Worm (Caenorhabditis elegans): ENCODE measurements around the gene eat-17.
A peak's percentile ranks its signal among the peaks of the same experiment; 100 is the strongest.

Gene eat-17

ce11 chrX:16447116-16447515 is 30.5 kb upstream of the eat-17 start:
- TF ChIP-seq ceh-18 (tag; optimal IDR thresholded peaks at IDR 0.05) = no peak
- TF ChIP-seq odd-2 (tag; optimal IDR thresholded peaks at IDR 0.05) = no peak
- no peak for TF ChIP-seq dmd-4 (tag; optimal IDR thresholded peaks at IDR 0.05; ENCODE audit: borderline replicate concordance)
- no peak for TF ChIP-seq nhr-11 (tag; optimal IDR thresholded peaks at IDR 0.05)
- TF ChIP-seq fkh-10 (GFP tag; optimal IDR thresholded peaks at IDR 0.05) = no peak
- TF ChIP-seq hlh-6 (tag; optimal IDR thresholded peaks at IDR 0.05) = no peak
- TF ChIP-seq Y22D7AL.16 (tag; optimal IDR thresholded peaks at IDR 0.05) = no peak
- no peak for TF ChIP-seq K02D7.2 (tag; optimal IDR thresholded peaks at IDR 0.05)
- no peak for TF ChIP-seq syd-9 (tag; optimal IDR thresholded peaks at IDR 0.05)
- TF ChIP-seq ztf-16 (tag; optimal IDR thresholded peaks at IDR 0.05) = no peak
- TF ChIP-seq hlh-15 (tag; optimal IDR thresholded peaks at IDR 0.05) = no peak
- no peak for TF ChIP-seq gmeb-2 (tag; optimal IDR thresholded peaks at IDR 0.05)
- TF ChIP-seq ceh-34 (tag; optimal IDR thresholded peaks at IDR 0.05) = peak; percentile 74
- no peak for TF ChIP-seq zip-5 (tag; optimal IDR thresholded peaks at IDR 0.05)
- peak; percentile 16 for TF ChIP-seq ceh-19 (GFP tag; optimal IDR thresholded peaks at IDR 0.05)

ce11 chrX:16445793-16446248 is 29.2 kb upstream of the eat-17 start, which contains the start of gene twf-2:
TSS of gene twf-2 (plus strand) at chrX:16446197.
- peak; percentile 67 for TF ChIP-seq ceh-34 (tag; optimal IDR thresholded peaks at IDR 0.05)
- peak; percentile 11 for TF ChIP-seq F13H6.1 (tag; optimal IDR thresholded peaks at IDR 0.05)
- no peak for TF ChIP-seq fkh-10 (GFP tag; optimal IDR thresholded peaks at IDR 0.05)
- no peak for TF ChIP-seq elt-4 (tag; optimal IDR thresholded peaks at IDR 0.05)
- no peak for TF ChIP-seq pha-4 (tag; optimal IDR thresholded peaks at IDR 0.05)
- peak; percentile 94 for TF ChIP-seq unc-55 (GFP tag; optimal IDR thresholded peaks at IDR 0.05)
- no peak for TF ChIP-seq npax-4 (tag; optimal IDR thresholded peaks at IDR 0.05)
- TF ChIP-seq ceh-31 (tag; optimal IDR thresholded peaks at IDR 0.05) = peak; percentile 91
- TF ChIP-seq ceh-18 (tag; optimal IDR thresholded peaks at IDR 0.05) = peak; percentile 91
- TF ChIP-seq dmd-4 (tag; optimal IDR thresholded peaks at IDR 0.05; ENCODE audit: borderline replicate concordance) = peak; percentile 19
- TF ChIP-seq unc-42 (tag; optimal IDR thresholded peaks at IDR 0.05) = peak; percentile 60
- peak; percentile 35 for TF ChIP-seq ets-4 (tag; optimal IDR thresholded peaks at IDR 0.05)
- peak; percentile 29 for TF ChIP-seq ztf-16 (tag; optimal IDR thresholded peaks at IDR 0.05)
- peak; percentile 50 for TF ChIP-seq elt-2 (tag; optimal IDR thresholded peaks at IDR 0.05)
- TF ChIP-seq dve-1 (tag; optimal IDR thresholded peaks at IDR 0.05) = peak; percentile 13
- no peak for TF ChIP-seq ceh-22 (tag; optimal IDR thresholded peaks at IDR 0.05)
- TF ChIP-seq madf-2 (tag; optimal IDR thresholded peaks at IDR 0.05) = no peak
- TF ChIP-seq pat-9 (tag; optimal IDR thresholded peaks at IDR 0.05) = peak; percentile 32
- TF ChIP-seq ceh-45 (GFP tag; IDR thresholded peaks at IDR 0.05) = no peak
- peak; percentile 90 for TF ChIP-seq pros-1 (tag; optimal IDR thresholded peaks at IDR 0.05)
- peak; percentile 49 for TF ChIP-seq tbx-2 (tag; optimal IDR thresholded peaks at IDR 0.05)
- no peak for TF ChIP-seq mec-3 (tag; optimal IDR thresholded peaks at IDR 0.05; ENCODE audit: borderline replicate concordance)
- no peak for TF ChIP-seq zip-5 (tag; optimal IDR thresholded peaks at IDR 0.05)
- TF ChIP-seq sox-4 (tag; optimal IDR thresholded peaks at IDR 0.05) = peak; percentile 48
- TF ChIP-seq K09A11.1 (tag; optimal IDR thresholded peaks at IDR 0.05; ENCODE audit: insufficient read depth) = peak; percentile 3
- peak; percentile 83 for TF ChIP-seq ref-2 (tag; optimal IDR thresholded peaks at IDR 0.05)
- no peak for TF ChIP-seq fkh-6 (tag; optimal IDR thresholded peaks at IDR 0.05)
- TF ChIP-seq nfya-1 (tag; optimal IDR thresholded peaks at IDR 0.05) = peak; percentile 87
- no peak for TF ChIP-seq che-1 (tag; optimal IDR thresholded peaks at IDR 0.05)
- TF ChIP-seq ceh-24 (tag; optimal IDR thresholded peaks at IDR 0.05) = no peak
- peak; percentile 73 for TF ChIP-seq ceh-19 (GFP tag; optimal IDR thresholded peaks at IDR 0.05)
- no peak for TF ChIP-seq unc-3 (GFP tag; conservative IDR thresholded peaks at IDR 0.05)
- no peak for TF ChIP-seq unc-3 (tag; optimal IDR thresholded peaks at IDR 0.05)
- peak; percentile 40 for TF ChIP-seq ceh-30 (tag; optimal IDR thresholded peaks at IDR 0.05)
- TF ChIP-seq tbx-7 (tag; optimal IDR thresholded peaks at IDR 0.05) = no peak
- TF ChIP-seq rnt-1 (tag; optimal IDR thresholded peaks at IDR 0.05) = peak; percentile 14
- peak; percentile 42 for TF ChIP-seq ceh-14 (tag; optimal IDR thresholded peaks at IDR 0.05)
- peak; percentile 88 for TF ChIP-seq sdc-2 (tag; optimal IDR thresholded peaks at IDR 0.05)
- no peak for TF ChIP-seq C38D4.7 (GFP tag; optimal IDR thresholded peaks at IDR 0.05)
- no peak for TF ChIP-seq hlh-13 (GFP tag; optimal IDR thresholded peaks at IDR 0.05)
- TF ChIP-seq ceh-2 (tag; optimal IDR thresholded peaks at IDR 0.05) = peak; percentile 50
- TF ChIP-seq pag-3 (tag; optimal IDR thresholded peaks at IDR 0.05; ENCODE audit: borderline replicate concordance) = peak; percentile 19
- no peak for TF ChIP-seq ttx-3 (tag; optimal IDR thresholded peaks at IDR 0.05)
